Worm (Caenorhabditis elegans): ENCODE data around the gene B0563.5.

B0563.5 gene

ce11 chrX:9194081-9194480 lies 48.1 kb downstream of the B0563.5 start:
- TF ChIP-seq ztf-3 (GFP tag; optimal IDR thresholded peaks at IDR 0.05) (no peak), F57A8.1 (GFP tag; optimal IDR thresholded peaks at IDR 0.05) (no peak), efl-1 (GFP tag; optimal IDR thresholded peaks at IDR 0.05) (no peak), mxl-1 (tag; optimal IDR thresholded peaks at IDR 0.05) (no peak), nhr-179 (tag; optimal IDR thresholded peaks at IDR 0.05) (no peak), tlf-1 (GFP tag; optimal IDR thresholded peaks at IDR 0.05) (no peak), ztf-25 (GFP tag; IDR thresholded peaks at IDR 0.05) (no peak), C06A6.2 (GFP tag; conservative IDR thresholded peaks at IDR 0.05) (no peak), snpc-1.3 (tag; optimal IDR thresholded peaks at IDR 0.05; ENCODE audit: insufficient read depth) (no peak), gei-17 (GFP tag; optimal IDR thresholded peaks at IDR 0.05) (no peak), bed-1 (GFP tag; IDR thresholded peaks at IDR 0.05) (no peak), attf-5 (GFP tag; optimal IDR thresholded peaks at IDR 0.05) (no peak), unc-130 (GFP tag; optimal IDR thresholded peaks at IDR 0.05) (no peak), ZK185.1 (tag; optimal IDR thresholded peaks at IDR 0.05; ENCODE audit: poor library complexity, severe bottlenecking) (no peak)

- TF ChIP-seq F37B4.10 (GFP tag; IDR thresholded peaks at IDR 0.05) = no peak
- TF ChIP-seq Y95B8A.8 (GFP tag; IDR thresholded peaks at IDR 0.05) = no peak
- no peak for TF ChIP-seq nhr-120 (GFP tag; IDR thresholded peaks at IDR 0.05)
- no peak for TF ChIP-seq efl-1 (GFP tag; optimal IDR thresholded peaks at IDR 0.05)
- no peak for TF ChIP-seq ztf-3 (GFP tag; optimal IDR thresholded peaks at IDR 0.05)
- TF ChIP-seq tlf-1 (GFP tag; optimal IDR thresholded peaks at IDR 0.05) = no peak
- TF ChIP-seq mel-28 (tag; optimal IDR thresholded peaks at IDR 0.05; ENCODE audit: borderline replicate concordance) = no peak
Observed at ce11 chrX:9195375-9196098, 49.6 kb downstream of the B0563.5 start.
